Worm (Caenorhabditis elegans) whole organism, midembryonic: Measurements from ENCODE around the gene fbxb-97.

ENCODE experiments used
- T22C8.4 ChIP-seq: fragments of 200-800 bp; sonication (Bioruptor generic); IDR thresholded peaks from 2 replicates; pipeline ENCODE4 v1.3.6; 2022; ENCODE audit warnings: missing genetic modification characterization, missing compliant biosample characterization
- cog-1 ChIP-seq: sonication (generic microtip); optimal IDR thresholded peaks from 2 replicates; lab custom pipeline; 2016; ENCODE audit warnings: missing genetic modification characterization, missing compliant biosample characterization
- flt-1 ChIP-seq: fragments of 200-800 bp; sonication (Bioruptor generic); IDR thresholded peaks from 2 replicates; pipeline ENCODE4 v1.3.6; 2022; ENCODE audit warnings: missing genetic modification characterization, missing compliant biosample characterization
- klf-2 ChIP-seq: fragments of 200-800 bp; sonication (Bioruptor generic); conservative IDR thresholded peaks from 2 replicates; pipeline ENCODE4 v1.3.6; 2022; ENCODE audit warnings: missing genetic modification reagents, missing genetic modification characterization, missing compliant biosample characterization
- med-1 ChIP-seq: sonication (generic microtip); optimal IDR thresholded peaks from 2 replicates; lab custom pipeline; 2017; ENCODE audit warnings: missing genetic modification characterization, mild to moderate bottlenecking, missing compliant biosample characterization, antibody characterized with exemption, missing genetic modification reagents; ENCODE audit not compliant: insufficient read depth
- ref-1 ChIP-seq: fragments of 200-800 bp; sonication (Bioruptor generic); conservative IDR thresholded peaks from 2 replicates; pipeline ENCODE4 v1.3.6; 2022; ENCODE audit warnings: missing genetic modification reagents, missing genetic modification characterization, missing compliant biosample characterization
- tab-1 ChIP-seq: fragments of 200-800 bp; sonication (Bioruptor generic); IDR thresholded peaks from 2 replicates; pipeline ENCODE4 v1.3.6; 2022; ENCODE audit warnings: missing genetic modification characterization, missing compliant biosample characterization
- ztf-23 ChIP-seq: fragments of 200-800 bp; sonication (Bioruptor generic); IDR thresholded peaks from 2 replicates; pipeline ENCODE4 v1.3.6; 2022; ENCODE audit warnings: missing genetic modification reagents, missing genetic modification characterization, missing compliant biosample characterization
- ztf-29 ChIP-seq: fragments of 200-800 bp; sonication (Bioruptor generic); IDR thresholded peaks from 2 replicates; pipeline ENCODE4 v1.3.6; 2022; ENCODE audit warnings: missing genetic modification reagents, missing genetic modification characterization, missing compliant biosample characterization

fbxb-97 gene

ce11 chrII:1848109-1848508 lies at the start of gene fbxb-97:
TSS of gene fbxb-97 (minus strand) at chrII:1848161.
- no peak for TF ChIP-seq flt-1 (GFP tag; lab: Robert Waterston, UW)
- no peak for TF ChIP-seq ref-1 (GFP tag; lab: Robert Waterston, UW)
- no peak for TF ChIP-seq klf-2 (GFP tag; lab: Robert Waterston, UW)
- no peak for TF ChIP-seq ztf-29
- TF ChIP-seq T22C8.4 (GFP tag; lab: Robert Waterston, UW) = no peak
- no peak for TF ChIP-seq ztf-23 (GFP tag; lab: Robert Waterston, UW)

DNA sequence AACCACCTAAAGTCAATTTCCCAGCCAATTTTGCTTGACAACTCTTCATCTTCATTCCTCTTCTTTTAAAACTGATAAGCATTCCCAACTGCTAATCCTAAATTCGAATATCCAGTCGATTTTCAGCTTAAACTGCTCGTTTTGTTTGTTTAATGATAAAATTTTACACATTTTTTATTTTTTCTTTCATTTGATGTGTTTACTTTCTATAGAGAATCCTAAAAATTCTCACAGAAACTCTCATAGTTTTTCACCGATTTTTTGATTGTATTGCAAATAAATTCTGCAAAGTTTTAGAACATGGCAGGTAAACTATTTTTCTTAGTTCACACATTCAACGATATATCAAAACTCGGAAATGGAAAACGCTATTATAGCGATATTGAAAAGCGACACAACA lies 47.8 kb upstream of the fbxb-97 start, which contains the start of gene math-25:
Gene math-25, plus strand, starts transcription at position 301 of the 400 bp plus-strand sequence.
- no peak for TF ChIP-seq flt-1 (GFP tag; lab: Robert Waterston, UW)
- no peak for TF ChIP-seq T22C8.4 (GFP tag; lab: Robert Waterston, UW)

- TF ChIP-seq ztf-23 (GFP tag; lab: Robert Waterston, UW) (no peak), flt-1 (GFP tag; lab: Robert Waterston, UW) (no peak), klf-2 (GFP tag; lab: Robert Waterston, UW) (no peak), cog-1 (tag; lab: Kevin White, UChicago) (no peak), T22C8.4 (GFP tag; lab: Robert Waterston, UW) (no peak), med-1 (no peak), ref-1 (GFP tag; lab: Robert Waterston, UW) (no peak), tab-1 (GFP tag; lab: Robert Waterston, UW) (no peak), ztf-29 (no peak)
These were observed 47.3 kb upstream of the fbxb-97 start, which contains the start of gene C46F9.5 for ce11 chrII:1895278-1895677. TSS of gene C46F9.5 (plus strand) at chrII:1895578.

ce11 chrII:1893912-1894311 lies 46.0 kb upstream of the fbxb-97 start, which contains the start of gene C16C4.1:
TSS of gene C16C4.1 (plus strand) at chrII:1894212.
- TF ChIP-seq ref-1 (GFP tag; lab: Robert Waterston, UW) (no peak), med-1 (no peak), tab-1 (GFP tag; lab: Robert Waterston, UW) (no peak), ztf-29 (no peak), cog-1 (tag; lab: Kevin White, UChicago) (no peak), T22C8.4 (GFP tag; lab: Robert Waterston, UW) (no peak), klf-2 (GFP tag; lab: Robert Waterston, UW) (no peak), flt-1 (GFP tag; lab: Robert Waterston, UW) (no peak), ztf-23 (GFP tag; lab: Robert Waterston, UW) (no peak)

- TF ChIP-seq klf-2 (GFP tag; lab: Robert Waterston, UW) = no peak
- no peak for TF ChIP-seq ref-1 (GFP tag; lab: Robert Waterston, UW)
- no peak for TF ChIP-seq tab-1 (GFP tag; lab: Robert Waterston, UW)
- TF ChIP-seq T22C8.4 (GFP tag; lab: Robert Waterston, UW) = no peak
- TF ChIP-seq ztf-23 (GFP tag; lab: Robert Waterston, UW) = no peak
- no peak for TF ChIP-seq flt-1 (GFP tag; lab: Robert Waterston, UW)
- TF ChIP-seq ztf-29 = no peak
- TF ChIP-seq cog-1 (tag; lab: Kevin White, UChicago) = no peak
- no peak for TF ChIP-seq med-1
These were observed 42.7 kb upstream of the fbxb-97 start, which contains the start of gene math-9 for ce11 chrII:1890682-1891081. TSS of gene math-9 (minus strand) at chrII:1890782.

DNA sequence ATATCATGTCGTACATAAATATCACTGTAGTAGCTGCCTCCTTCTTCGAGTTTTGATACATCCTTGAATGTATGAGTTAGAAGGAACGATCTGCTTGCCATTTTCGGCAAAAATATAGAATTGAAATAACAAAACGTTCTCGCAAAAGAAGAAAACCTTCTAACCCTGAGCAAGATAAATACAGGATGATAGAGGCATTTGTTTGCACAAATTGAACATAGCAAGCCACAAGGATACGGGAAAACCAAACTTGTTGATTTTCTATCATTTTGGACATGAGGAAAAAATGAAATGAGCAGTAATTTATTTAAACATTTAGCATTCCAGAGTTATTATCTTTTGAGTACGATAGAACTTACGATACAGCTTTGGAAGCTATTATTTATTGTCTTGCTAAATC lies 41.1 kb upstream of the fbxb-97 start, which contains the start of gene math-8:
Gene math-8, minus strand, starts transcription at position 101 of the 400 bp plus-strand sequence.
- no peak for TF ChIP-seq flt-1 (GFP tag; lab: Robert Waterston, UW)
- no peak for TF ChIP-seq cog-1 (tag; lab: Kevin White, UChicago)
- no peak for TF ChIP-seq T22C8.4 (GFP tag; lab: Robert Waterston, UW)
- TF ChIP-seq ztf-23 (GFP tag; lab: Robert Waterston, UW) = no peak
- TF ChIP-seq ref-1 (GFP tag; lab: Robert Waterston, UW) = no peak
- TF ChIP-seq tab-1 (GFP tag; lab: Robert Waterston, UW) = no peak
- no peak for TF ChIP-seq med-1
- TF ChIP-seq klf-2 (GFP tag; lab: Robert Waterston, UW) = no peak
- no peak for TF ChIP-seq ztf-29

ce11 chrII:1886379-1886778 lies 38.4 kb upstream of the fbxb-97 start, which contains the start of gene math-7:
TSS of gene math-7 (minus strand) at chrII:1886479.
- no peak for TF ChIP-seq flt-1 (GFP tag; lab: Robert Waterston, UW)
- TF ChIP-seq klf-2 (GFP tag; lab: Robert Waterston, UW) = no peak
- TF ChIP-seq ref-1 (GFP tag; lab: Robert Waterston, UW) = no peak
- TF ChIP-seq med-1 = no peak
- TF ChIP-seq T22C8.4 (GFP tag; lab: Robert Waterston, UW) = no peak
- no peak for TF ChIP-seq tab-1 (GFP tag; lab: Robert Waterston, UW)
- TF ChIP-seq ztf-23 (GFP tag; lab: Robert Waterston, UW) = no peak
- no peak for TF ChIP-seq ztf-29
- TF ChIP-seq cog-1 (tag; lab: Kevin White, UChicago) = no peak

ce11 chrII:1884635-1885034 lies 36.7 kb upstream of the fbxb-97 start, which contains the start of gene math-6:
TSS of gene math-6 (minus strand) at chrII:1884735.
- TF ChIP-seq ztf-29 (no peak), klf-2 (GFP tag; lab: Robert Waterston, UW) (no peak), T22C8.4 (GFP tag; lab: Robert Waterston, UW) (no peak)

DNA sequence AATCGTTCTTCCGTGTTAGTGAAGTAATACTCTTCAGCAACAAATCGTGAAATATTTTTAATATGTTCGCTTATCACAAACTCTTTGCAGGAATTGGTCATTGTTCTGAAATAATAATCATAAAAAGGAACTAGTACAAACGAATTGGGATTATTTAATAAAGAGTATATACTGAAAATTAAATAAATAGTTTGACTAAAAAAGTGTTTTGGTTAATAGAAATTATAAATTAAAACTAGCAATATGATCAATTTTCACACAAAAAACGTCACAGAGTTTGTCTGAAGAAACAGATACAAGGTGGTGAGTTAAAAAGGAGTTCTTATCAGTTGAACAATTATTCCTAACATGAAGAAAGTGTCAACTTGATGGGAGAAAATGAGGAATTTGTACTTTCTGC lies 34.7 kb upstream of the fbxb-97 start, which contains the start of gene math-5:
Gene math-5, minus strand, starts transcription at position 101 of the 400 bp plus-strand sequence.
- TF ChIP-seq flt-1 (GFP tag; lab: Robert Waterston, UW) = no peak
- TF ChIP-seq ztf-23 (GFP tag; lab: Robert Waterston, UW) = no peak
- TF ChIP-seq cog-1 (tag; lab: Kevin White, UChicago) = no peak
- no peak for TF ChIP-seq T22C8.4 (GFP tag; lab: Robert Waterston, UW)
- no peak for TF ChIP-seq klf-2 (GFP tag; lab: Robert Waterston, UW)
- no peak for TF ChIP-seq tab-1 (GFP tag; lab: Robert Waterston, UW)
- no peak for TF ChIP-seq ref-1 (GFP tag; lab: Robert Waterston, UW)
- TF ChIP-seq med-1 = no peak
- no peak for TF ChIP-seq ztf-29

- TF ChIP-seq flt-1 (GFP tag; lab: Robert Waterston, UW) (no peak), ref-1 (GFP tag; lab: Robert Waterston, UW) (no peak), cog-1 (tag; lab: Kevin White, UChicago) (no peak), tab-1 (GFP tag; lab: Robert Waterston, UW) (no peak)
These were observed 30.7 kb upstream of the fbxb-97 start, which contains the start of gene math-16 for ce11 chrII:1878663-1879062. TSS of gene math-16 (minus strand) at chrII:1878763.
